Fruit fly (Drosophila melanogaster): ENCODE measurements around the gene Hipk.

The Hipk gene

DNA sequence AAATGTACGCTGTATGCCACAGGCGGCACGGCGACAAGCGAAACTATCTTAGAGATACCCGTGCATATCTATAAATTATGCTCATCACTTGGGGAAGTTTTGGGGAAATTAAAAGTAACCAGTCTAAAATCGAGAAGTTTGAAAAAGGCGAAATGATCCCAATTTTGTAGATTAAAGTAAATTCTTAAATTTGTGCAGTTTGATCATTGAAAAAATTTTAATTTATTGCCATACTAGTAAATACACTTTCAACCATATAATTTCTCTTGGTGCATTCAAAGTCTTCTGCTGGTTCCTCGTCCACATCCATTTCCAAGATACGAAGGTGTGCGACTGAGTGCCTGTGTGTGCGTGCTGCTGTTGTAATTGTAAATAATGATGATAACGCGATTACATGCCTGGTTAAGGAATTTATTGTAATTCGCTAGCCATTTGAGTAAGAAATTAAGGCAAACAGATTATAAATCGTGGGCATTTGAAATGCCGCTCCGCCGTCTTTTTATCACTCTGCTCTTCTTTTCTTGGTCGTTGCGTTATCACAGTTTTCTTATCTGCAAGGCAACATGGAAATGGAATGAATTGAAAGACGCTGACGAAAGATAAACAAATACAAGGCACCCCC lies 72.7 kb downstream of the Hipk start (continued):
- TF ChIP-seq wdn (GFP tag; IDR thresholded peaks at IDR 0.05) = peak; percentile 51; the same call in 1 of the 2 replicates
- peak; percentile 79 for TF ChIP-seq CG10267 (tag; optimal IDR thresholded peaks at IDR 0.05)
- no peak for TF ChIP-seq Dip2 (GFP tag; IDR thresholded peaks at IDR 0.05)
- TF ChIP-seq CG6854 (GFP tag; optimal IDR thresholded peaks at IDR 0.05) = peak; percentile 29
- peak; percentile 71 for TF ChIP-seq sd (tag; optimal IDR thresholded peaks at IDR 0.05)
- peak; percentile 69 for TF ChIP-seq CG2120 (GFP tag; optimal IDR thresholded peaks at IDR 0.05)
- TF ChIP-seq ham (GFP tag; IDR thresholded peaks at IDR 0.05) = peak; percentile 59; the same call in 1 of the 2 replicates
- no peak for TF ChIP-seq fru (optimal IDR thresholded peaks at IDR 0.05)
- peak; percentile 44 for TF ChIP-seq CG12769 (tag; optimal IDR thresholded peaks at IDR 0.05)
- peak; percentile 84 for TF ChIP-seq croc (GFP tag; conservative IDR thresholded peaks at IDR 0.05)
- peak; percentile 80 for TF ChIP-seq Meics (GFP tag; optimal IDR thresholded peaks at IDR 0.05)
- peak; percentile 79 for TF ChIP-seq peb (GFP tag; IDR thresholded peaks at IDR 0.05)
- peak; percentile 81 for TF ChIP-seq Dad (GFP tag; optimal IDR thresholded peaks at IDR 0.05)
- no peak for TF ChIP-seq cad (GFP tag; optimal IDR thresholded peaks at IDR 0.05)
- peak; percentile 84 for TF ChIP-seq E2f1 (GFP tag; IDR thresholded peaks at IDR 0.05)
- TF ChIP-seq ci (GFP tag; IDR thresholded peaks at IDR 0.05) = peak; percentile 94
- peak; percentile 43 for TF ChIP-seq tup (GFP tag; optimal IDR thresholded peaks at IDR 0.05)
- no peak for TF ChIP-seq corto (GFP tag; optimal IDR thresholded peaks at IDR 0.05)
- peak; percentile 71 for TF ChIP-seq Dek (tag; optimal IDR thresholded peaks at IDR 0.05)
- peak; percentile 86 for TF ChIP-seq CG4424 (GFP tag; optimal IDR thresholded peaks at IDR 0.05)
- peak; percentile 48; the same call in 1 of the 2 replicates for TF ChIP-seq CkIIα-i1 (GFP tag; IDR thresholded peaks at IDR 0.05)
- TF ChIP-seq CG1832 (GFP tag; optimal IDR thresholded peaks at IDR 0.05) = no peak
- peak; percentile 50 for TF ChIP-seq MTF-1 (GFP tag; optimal IDR thresholded peaks at IDR 0.05; ENCODE audit: borderline replicate concordance)
- peak; percentile 68 for TF ChIP-seq CG8281 (tag; optimal IDR thresholded peaks at IDR 0.05)
- peak; percentile 68 for TF ChIP-seq Atf3 (GFP tag; optimal IDR thresholded peaks at IDR 0.05)
- 0 out of 2 replicates have a peak, but pooled peaks have one; percentile 37 for TF ChIP-seq CG17612 (GFP tag; IDR thresholded peaks at IDR 0.05)
- no peak for TF ChIP-seq hth (optimal IDR thresholded peaks at IDR 0.05)
- peak; percentile 79 for TF ChIP-seq CG12942 (GFP tag; optimal IDR thresholded peaks at IDR 0.05)
- TF ChIP-seq ab (GFP tag; optimal IDR thresholded peaks at IDR 0.05) = peak; percentile 32
- peak; percentile 89 for TF ChIP-seq dmrt11E (tag; optimal IDR thresholded peaks at IDR 0.05)
- peak; percentile 16 for TF ChIP-seq sug (tag; optimal IDR thresholded peaks at IDR 0.05)
- TF ChIP-seq D (optimal IDR thresholded peaks at IDR 0.05) = no peak
- TF ChIP-seq D (GFP tag; optimal IDR thresholded peaks at IDR 0.05) = peak; percentile 82
- TF ChIP-seq CG18619 (GFP tag; optimal IDR thresholded peaks at IDR 0.05) = peak; percentile 80
- peak; percentile 60 for TF ChIP-seq Rx (GFP tag; IDR thresholded peaks at IDR 0.05)
- peak; percentile 52 for TF ChIP-seq CG6683 (GFP tag; optimal IDR thresholded peaks at IDR 0.05)
- peak; percentile 79 for TF ChIP-seq jing (GFP tag; optimal IDR thresholded peaks at IDR 0.05)
- no peak for TF ChIP-seq pan (optimal IDR thresholded peaks at IDR 0.05)
- TF ChIP-seq pan (GFP tag; optimal IDR thresholded peaks at IDR 0.05 in 1 of 2, IDR thresholded peaks at IDR 0.05 in 1 of 2) = peak in 1 of 2 experiments; percentile 94
- TF ChIP-seq CG4404 (GFP tag; IDR thresholded peaks at IDR 0.05) = peak; percentile 74
- TF ChIP-seq Hmr (GFP tag; optimal IDR thresholded peaks at IDR 0.05) = peak; percentile 75
- peak; percentile 91 for TF ChIP-seq CG31441 (GFP tag; IDR thresholded peaks at IDR 0.05)
- TF ChIP-seq zen (tag; optimal IDR thresholded peaks at IDR 0.05) = peak; percentile 82
- TF ChIP-seq tll (GFP tag; optimal IDR thresholded peaks at IDR 0.05) = no peak
- peak; percentile 50 for TF ChIP-seq emc (GFP tag; optimal IDR thresholded peaks at IDR 0.05)
- TF ChIP-seq bowl (GFP tag; IDR thresholded peaks at IDR 0.05) = peak; percentile 77
- peak; percentile 91 for TF ChIP-seq dysf (GFP tag; IDR thresholded peaks at IDR 0.05)
- TF ChIP-seq caup (GFP tag; optimal IDR thresholded peaks at IDR 0.05; ENCODE audit: severe bottlenecking) = peak; percentile 67
- TF ChIP-seq Xbp1 (GFP tag; optimal IDR thresholded peaks at IDR 0.05) = peak; percentile 92
- TF ChIP-seq Max (GFP tag; optimal IDR thresholded peaks at IDR 0.05) = peak; percentile 87
- peak; percentile 75; the same call in 2 of the 3 replicates for TF ChIP-seq CG2889 (GFP tag; IDR thresholded peaks at IDR 0.05)

All from whole organism, embryonic.